Worm (Caenorhabditis elegans) whole organism, young adult: ENCODE data around the gene cin-4.

ENCODE experiments used
- C06A6.2 ChIP-seq: fragments of 200-800 bp; sonication (Bioruptor generic); conservative IDR thresholded peaks from 2 replicates; pipeline ENCODE4 v1.3.6; 2022; ENCODE audit warnings: missing genetic modification characterization, missing compliant biosample characterization
- F23B12.7 ChIP-seq: sonication (generic microtip); optimal IDR thresholded peaks from 2 replicates; lab custom pipeline; 2017; ENCODE audit warnings: missing genetic modification characterization, mild to moderate bottlenecking, missing compliant biosample characterization, antibody characterized with exemption, moderate library complexity; ENCODE audit not compliant: insufficient read depth
- F49E8.2 ChIP-seq: sonication (generic microtip); optimal IDR thresholded peaks from 3 replicates; lab custom pipeline; 2017; ENCODE audit warnings: missing genetic modification characterization, mild to moderate bottlenecking, missing compliant biosample characterization, antibody characterized with exemption, moderate library complexity; ENCODE audit not compliant: insufficient read depth
- K12H6.12 ChIP-seq: fragments of 200-800 bp; sonication (Bioruptor generic); optimal IDR thresholded peaks from 2 replicates; lab custom pipeline; 2018; ENCODE audit warnings: mild to moderate bottlenecking, missing genetic modification characterization, missing compliant biosample characterization
- T26A5.8 ChIP-seq: sonication (generic microtip); optimal IDR thresholded peaks from 2 replicates; lab custom pipeline; 2016; ENCODE audit warnings: missing genetic modification characterization, missing compliant biosample characterization
- Y53G8AR.9 ChIP-seq: fragments of 200-800 bp; sonication (Bioruptor generic); conservative IDR thresholded peaks from 2 replicates; pipeline ENCODE4 v1.3.6; 2022; ENCODE audit warnings: missing genetic modification reagents, missing genetic modification characterization, missing compliant biosample characterization
- attf-3 ChIP-seq: fragments of 200-800 bp; sonication (Bioruptor generic); conservative IDR thresholded peaks from 2 replicates; pipeline ENCODE4 v1.3.6; 2022; ENCODE audit warnings: missing genetic modification reagents, missing genetic modification characterization, missing compliant biosample characterization
- attf-5 ChIP-seq: fragments of 200-800 bp; sonication (Bioruptor generic); optimal IDR thresholded peaks from 2 replicates; lab custom pipeline; 2018; ENCODE audit warnings: mild to moderate bottlenecking, missing genetic modification characterization, missing compliant biosample characterization
- bed-1 ChIP-seq: fragments of 200-800 bp; sonication (Bioruptor generic); IDR thresholded peaks from 2 replicates; pipeline ENCODE4 v1.3.6; 2022; ENCODE audit warnings: missing genetic modification reagents, missing genetic modification characterization, missing compliant biosample characterization
- ccch-3 ChIP-seq: fragments of 200-800 bp; sonication (Bioruptor generic); optimal IDR thresholded peaks from 2 replicates; lab custom pipeline; 2018; ENCODE audit warnings: mild to moderate bottlenecking, missing genetic modification characterization, missing compliant biosample characterization
- cebp-1 ChIP-seq, 2 experiments: fragments of 200-800 bp in 1 of 2; sonication (Bioruptor generic) in 1 of 2; sonication (generic microtip) in 1 of 2; IDR thresholded peaks in 1 of 2; optimal IDR thresholded peaks in 1 of 2; 2 replicates each; pipeline versions ENCODE4 v1.3.6 to Lab custom; 2017 to 2022; ENCODE audit warnings: missing compliant biosample characterization in 2 of 2, missing genetic modification characterization in 2 of 2, mild to moderate bottlenecking in 1 of 2, missing genetic modification reagents in 1 of 2, moderate library complexity in 1 of 2
- ceh-100 ChIP-seq: fragments of 200-800 bp; sonication (Bioruptor generic); IDR thresholded peaks from 2 replicates; pipeline ENCODE4 v1.3.6; 2022; ENCODE audit warnings: missing genetic modification reagents, missing genetic modification characterization, missing compliant biosample characterization
- ceh-27 ChIP-seq: fragments of 200-800 bp; sonication (Bioruptor generic); optimal IDR thresholded peaks from 2 replicates; lab custom pipeline; 2018; ENCODE audit warnings: mild to moderate bottlenecking, missing genetic modification characterization, moderate library complexity, missing compliant biosample characterization
- ceh-91 ChIP-seq: fragments of 200-800 bp; sonication (Bioruptor generic); IDR thresholded peaks from 2 replicates; pipeline ENCODE4 v1.3.6; 2022; ENCODE audit warnings: missing genetic modification reagents, missing genetic modification characterization, missing compliant biosample characterization
- chd-7 ChIP-seq: sonication (generic microtip); optimal IDR thresholded peaks from 2 replicates; lab custom pipeline; 2016; ENCODE audit warnings: mild to moderate bottlenecking, missing genetic modification characterization, moderate library complexity, missing compliant biosample characterization
- fkh-3 ChIP-seq: sonication (generic microtip); optimal IDR thresholded peaks from 2 replicates; lab custom pipeline; 2016; ENCODE audit warnings: mild to moderate bottlenecking, missing genetic modification characterization, missing compliant biosample characterization
- him-1 ChIP-seq: sonication (generic microtip); optimal IDR thresholded peaks from 2 replicates; lab custom pipeline; 2016; ENCODE audit warnings: missing genotype, missing genetic modification reagents, missing genetic modification characterization, missing compliant biosample characterization
- hmg-20 ChIP-seq: fragments of 200-800 bp; sonication (Bioruptor generic); IDR thresholded peaks from 2 replicates; pipeline ENCODE4 v1.3.6; 2022; ENCODE audit warnings: missing genetic modification reagents, missing genetic modification characterization, missing compliant biosample characterization
- let-607 ChIP-seq, 2 experiments: fragments of 200-800 bp in 1 of 2; sonication (Bioruptor generic) in 1 of 2; sonication (generic microtip) in 1 of 2; optimal IDR thresholded peaks; 2 replicates each; lab custom pipeline; 2016 to 2018; ENCODE audit warnings: mild to moderate bottlenecking in 2 of 2, missing compliant biosample characterization in 2 of 2, missing genetic modification characterization in 2 of 2, moderate library complexity in 2 of 2, missing genotype in 1 of 2
- lin-35 ChIP-seq, 3 experiments: fragments of 150-350 bp in 2 of 3; sonication (generic microtip) in 1 of 3; optimal IDR thresholded peaks; 2 replicates each; lab custom pipeline; 2014 to 2018; ENCODE audit warnings: missing biosample characterization in 3 of 3, missing genetic modification characterization in 3 of 3, missing genetic modification reagents in 3 of 3
- lin-40 ChIP-seq: sonication (generic microtip); optimal IDR thresholded peaks from 2 replicates; lab custom pipeline; 2016; ENCODE audit warnings: missing genetic modification characterization, mild to moderate bottlenecking, missing compliant biosample characterization, missing genotype, missing genetic modification reagents
- lin-54 ChIP-seq: fragments of 200-800 bp; sonication (Bioruptor generic); optimal IDR thresholded peaks from 2 replicates; lab custom pipeline; 2018; ENCODE audit warnings: mild to moderate bottlenecking, missing genetic modification characterization, missing compliant biosample characterization
- lsl-1 ChIP-seq: fragments of 200-800 bp; sonication (Bioruptor generic); optimal IDR thresholded peaks from 2 replicates; lab custom pipeline; 2018; ENCODE audit warnings: mild to moderate bottlenecking, missing genetic modification characterization, moderate library complexity, missing compliant biosample characterization
- madf-6 ChIP-seq: fragments of 200-800 bp; sonication (Bioruptor generic); IDR thresholded peaks from 2 replicates; pipeline ENCODE4 v1.3.6; 2022; ENCODE audit warnings: missing genetic modification reagents, missing genetic modification characterization, missing compliant biosample characterization
- mcd-1 ChIP-seq: fragments of 200-800 bp; sonication (Bioruptor generic); IDR thresholded peaks from 2 replicates; pipeline ENCODE4 v1.3.6; 2022; ENCODE audit warnings: missing genetic modification reagents, missing genetic modification characterization, missing compliant biosample characterization
- mes-4 ChIP-seq: sonication (generic microtip); optimal IDR thresholded peaks from 2 replicates; lab custom pipeline; 2016; ENCODE audit warnings: missing genotype, missing genetic modification characterization, missing compliant biosample characterization
- nfya-1 ChIP-seq: sonication (generic microtip); optimal IDR thresholded peaks from 2 replicates; lab custom pipeline; 2017; ENCODE audit warnings: antibody characterized with exemption, missing compliant biosample characterization, missing genetic modification characterization, borderline replicate concordance; ENCODE audit not compliant: insufficient read depth
- nhr-80 ChIP-seq: sonication (generic microtip); optimal IDR thresholded peaks from 2 replicates; lab custom pipeline; 2016; ENCODE audit warnings: missing genetic modification characterization, missing compliant biosample characterization
- nhr-90 ChIP-seq: sonication (generic microtip); optimal IDR thresholded peaks from 2 replicates; lab custom pipeline; 2016; ENCODE audit warnings: missing genotype, mild to moderate bottlenecking, missing genetic modification characterization, missing compliant biosample characterization
- rpc-1 ChIP-seq, 2 experiments: fragments of 150-350 bp in 1 of 2; sonication (generic microtip) in 1 of 2; optimal IDR thresholded peaks; 2 replicates each; lab custom pipeline; 2014 to 2018; ENCODE audit warnings: missing biosample characterization in 1 of 2, missing genetic modification characterization in 1 of 2, missing genetic modification reagents in 1 of 2, missing genotype in 1 of 2
- snpc-1.3 ChIP-seq: sonication (generic microtip); optimal IDR thresholded peaks from 2 replicates; lab custom pipeline; 2017; ENCODE audit warnings: missing genetic modification characterization, mild to moderate bottlenecking, missing compliant biosample characterization, antibody characterized with exemption, moderate library complexity, missing genotype, missing genetic modification reagents; ENCODE audit not compliant: insufficient read depth
- snpc-3.4 ChIP-seq: sonication (generic microtip); optimal IDR thresholded peaks from 2 replicates; lab custom pipeline; 2017; ENCODE audit warnings: missing genetic modification characterization, mild to moderate bottlenecking, missing compliant biosample characterization, antibody characterized with exemption, moderate library complexity, missing genotype, missing genetic modification reagents
- snpc-4 ChIP-seq, 5 experiments: fragments of 150-350 bp in 1 of 5; sonication (generic microtip) in 4 of 5; optimal IDR thresholded peaks; 2 replicates each; lab custom pipeline; 2014 to 2018; ENCODE audit warnings: missing genetic modification characterization in 5 of 5, missing biosample characterization in 3 of 5, antibody characterized with exemption in 2 of 5, mild to moderate bottlenecking in 2 of 5, missing compliant biosample characterization in 2 of 5, missing genotype in 2 of 5, moderate library complexity in 2 of 5, missing genetic modification reagents in 1 of 5
- tbp1 ChIP-seq: fragments of 200-800 bp; sonication (Bioruptor generic); optimal IDR thresholded peaks from 2 replicates; lab custom pipeline; 2018; ENCODE audit warnings: mild to moderate bottlenecking, missing genetic modification characterization, missing compliant biosample characterization
- ztf-25 ChIP-seq: fragments of 200-800 bp; sonication (Bioruptor generic); IDR thresholded peaks from 2 replicates; pipeline ENCODE4 v1.3.6; 2022; ENCODE audit warnings: missing genetic modification reagents, missing genetic modification characterization, missing compliant biosample characterization
- ztf-28 ChIP-seq: fragments of 200-800 bp; sonication (Bioruptor generic); IDR thresholded peaks from 2 replicates; pipeline ENCODE4 v1.3.6; 2022; ENCODE audit warnings: missing genetic modification reagents, missing genetic modification characterization, missing compliant biosample characterization

The cin-4 gene

ce11 chrII:7069866-7070265 lies 31.8 kb downstream of the cin-4 start, which contains the start of gene him-14:
him-14 (minus strand) TSS chrII:7069966.
- TF ChIP-seq bed-1 (GFP tag; lab: Robert Waterston, UW) (no peak), madf-6 (GFP tag; lab: Robert Waterston, UW) (peak; percentile 24; the same call in 1 of the 2 replicates), snpc-1.3 (peak; percentile 1), ceh-91 (GFP tag; lab: Robert Waterston, UW) (no peak), F49E8.2 (tag; lab: Kevin White, UChicago) (peak; percentile 14), Y53G8AR.9 (GFP tag; lab: Robert Waterston, UW) (0 out of 2 replicates have a peak, but pooled peaks have one; percentile 17), him-1 (tag; lab: Kevin White, UChicago) (peak; percentile 10)

DNA sequence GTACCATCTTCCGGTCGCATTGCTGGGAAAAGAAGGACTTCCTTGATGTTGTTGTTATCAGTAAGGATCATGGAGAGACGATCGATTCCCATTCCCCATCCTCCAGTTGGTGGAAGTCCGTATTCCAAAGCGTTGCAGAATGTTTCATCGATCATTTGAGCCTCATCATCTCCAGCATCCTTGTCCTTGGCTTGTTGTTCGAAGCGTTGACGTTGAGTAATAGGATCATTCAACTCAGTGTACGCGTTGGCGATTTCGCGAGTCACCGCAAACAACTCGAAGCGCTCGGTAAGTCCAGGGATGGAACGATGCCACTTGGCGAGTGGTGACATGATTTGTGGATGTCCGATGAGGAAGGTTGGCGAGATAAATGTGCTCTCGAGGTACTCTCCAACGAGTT lies 32.3 kb downstream of the cin-4 start:
- no peak for TF ChIP-seq fkh-3
- 0 out of 2 replicates have a peak, but pooled peaks have one; percentile 16 for TF ChIP-seq bed-1 (GFP tag; lab: Robert Waterston, UW)

ce11 chrII:7072315-7072589 lies 34.2 kb downstream of the cin-4 start, which contains the start of gene kars-1:
kars-1 (minus strand) TSS chrII:7072415.
- TF ChIP-seq F23B12.7 (tag; lab: Kevin White, UChicago), result no peak
- no peak for TF ChIP-seq lin-40 (tag; lab: Kevin White, UChicago)
- TF ChIP-seq T26A5.8, result no peak
- no peak for TF ChIP-seq nfya-1 (tag; lab: Kevin White, UChicago)
- no peak for TF ChIP-seq ztf-28 (GFP tag; lab: Robert Waterston, UW)
- TF ChIP-seq nhr-80 (tag; lab: Kevin White, UChicago), result no peak
- TF ChIP-seq ccch-3, result no peak

ce11 chrII:7072590-7073536 lies 34.8 kb downstream of the cin-4 start:
- TF ChIP-seq ztf-25 (GFP tag; lab: Robert Waterston, UW) (no peak), K12H6.12 (tag; lab: Kevin White, UChicago) (peak; percentile 56), snpc-4 (GFP tag; optimal IDR thresholded peaks at IDR 0.05; lab: Kevin White, UChicago) (no peak), snpc-4 (tag; optimal IDR thresholded peaks at IDR 0.05; lab: Kevin White, UChicago) (peak in 1 of 4 experiments; percentile 5), C06A6.2 (GFP tag; lab: Robert Waterston, UW) (no peak), let-607 (tag; optimal IDR thresholded peaks at IDR 0.05; lab: Kevin White, UChicago) (peak in 1 of 2 experiments; percentile 40), lin-40 (tag; lab: Kevin White, UChicago) (no peak), snpc-3.4 (no peak), rpc-1 (optimal IDR thresholded peaks at IDR 0.05; lab: Kevin White, UChicago) (no peak), rpc-1 (tag; optimal IDR thresholded peaks at IDR 0.05; lab: Kevin White, UChicago) (no peak), lsl-1 (GFP tag; lab: Kevin White, UChicago) (peak; percentile 26), nhr-90 (tag; lab: Kevin White, UChicago) (no peak), tbp1 (GFP tag; lab: Kevin White, UChicago) (peak; percentile 12), ceh-27 (peak; percentile 67), attf-5 (GFP tag; lab: Kevin White, UChicago) (peak; percentile 21), mes-4 (tag; lab: Kevin White, UChicago) (no peak), cebp-1 (GFP tag; IDR thresholded peaks at IDR 0.05; lab: Robert Waterston, UW) (no peak), cebp-1 (tag; optimal IDR thresholded peaks at IDR 0.05; lab: Kevin White, UChicago) (peak; percentile 11), lin-54 (GFP tag; lab: Kevin White, UChicago) (peak; percentile 18), mcd-1 (GFP tag; lab: Robert Waterston, UW) (peak; percentile 69), attf-3 (peak; percentile 46; the same call in 1 of the 2 replicates), hmg-20 (no peak), snpc-1.3 (peak; percentile 21), lin-35 (GFP tag; optimal IDR thresholded peaks at IDR 0.05; lab: Kevin White, UChicago) (peak in 1 of 3 experiments; percentile 28), chd-7 (tag; lab: Kevin White, UChicago) (peak; percentile 11), ceh-100 (GFP tag; lab: Robert Waterston, UW) (peak; percentile 87), nhr-80 (tag; lab: Kevin White, UChicago) (peak; percentile 75), Y53G8AR.9 (GFP tag; lab: Robert Waterston, UW) (0 out of 2 replicates have a peak, but pooled peaks have one; percentile 12), ccch-3 (no peak)
